Fruit fly (Drosophila melanogaster) whole organism, adult: Measurements from ENCODE around the gene boi.

Experiments used
- CG11617 ChIP-seq: fragments of 200-800 bp; sonication (Bioruptor generic); optimal IDR thresholded peaks from 2 replicates; lab custom pipeline; 2017; ENCODE audit warnings: mild to moderate bottlenecking, missing biosample characterization, missing genetic modification reagents, missing genetic modification characterization
- CG12768 ChIP-seq: fragments of 200-800 bp; sonication (Bioruptor generic); optimal IDR thresholded peaks from 2 replicates; lab custom pipeline; 2017; ENCODE audit warnings: missing biosample characterization, missing genetic modification characterization, mild to moderate bottlenecking, moderate library complexity, missing genetic modification reagents
- CG14711 ChIP-seq: fragments of 200-800 bp; sonication (Bioruptor generic); optimal IDR thresholded peaks from 2 replicates; lab custom pipeline; 2018; ENCODE audit warnings: missing biosample characterization, mild to moderate bottlenecking, missing genetic modification characterization, moderate library complexity
- CG33017 ChIP-seq: fragments of 200-800 bp; sonication (Bioruptor generic); optimal IDR thresholded peaks from 2 replicates; lab custom pipeline; 2018; ENCODE audit warnings: missing biosample characterization, mild to moderate bottlenecking, missing genetic modification characterization, moderate library complexity
- CG5204 ChIP-seq: fragments of 200-800 bp; sonication (Bioruptor generic); optimal IDR thresholded peaks from 2 replicates; lab custom pipeline; 2016; ENCODE audit warnings: missing biosample characterization, missing genetic modification characterization
- CG7045 ChIP-seq: fragments of 200-800 bp; sonication (Bioruptor generic); optimal IDR thresholded peaks from 2 replicates; lab custom pipeline; 2017; ENCODE audit warnings: missing biosample characterization, mild to moderate bottlenecking, missing genetic modification characterization
- CG7101 ChIP-seq: fragments of 200-800 bp; sonication (Bioruptor generic); optimal IDR thresholded peaks from 2 replicates; lab custom pipeline; 2018; ENCODE audit warnings: missing biosample characterization, mild to moderate bottlenecking, missing genetic modification characterization, moderate library complexity
- Clk ChIP-seq: fragments of 200-800 bp; sonication (Bioruptor generic); optimal IDR thresholded peaks from 2 replicates; lab custom pipeline; 2017; ENCODE audit warnings: missing biosample characterization, missing genetic modification characterization
- Crg-1 ChIP-seq: fragments of 200-800 bp; sonication (Bioruptor generic); optimal IDR thresholded peaks from 2 replicates; lab custom pipeline; 2016; ENCODE audit warnings: missing biosample characterization, missing genetic modification characterization
- Hr96 ChIP-seq: fragments of 200-800 bp; sonication (Bioruptor generic); optimal IDR thresholded peaks from 2 replicates; lab custom pipeline; 2016; ENCODE audit warnings: missing biosample characterization, missing genetic modification characterization
- Mnt ChIP-seq: fragments of 200-800 bp; sonication (Bioruptor generic); optimal IDR thresholded peaks from 2 replicates; lab custom pipeline; 2016; ENCODE audit warnings: missing biosample characterization, mild to moderate bottlenecking, missing genetic modification characterization
- bab1 ChIP-seq: fragments of 200-800 bp; sonication (Bioruptor generic); optimal IDR thresholded peaks from 3 replicates; lab custom pipeline; 2019; ENCODE audit warnings: missing biosample characterization, mild to moderate bottlenecking, missing genetic modification characterization, moderate library complexity
- cic ChIP-seq: fragments of 200-800 bp; sonication (Bioruptor generic); optimal IDR thresholded peaks from 2 replicates; lab custom pipeline; 2017; ENCODE audit warnings: missing biosample characterization, mild to moderate bottlenecking, missing genetic modification characterization, moderate library complexity
- cnc ChIP-seq, 2 experiments: fragments of >200 bp; optimal IDR thresholded peaks; 2 replicates each; lab custom pipeline; 2017
- kay ChIP-seq: fragments of 200-800 bp; sonication (Bioruptor generic); peaks from one replicate; lab custom pipeline; 2016; ENCODE audit warnings: missing biosample characterization, missing genetic modification characterization, borderline replicate concordance
- ovo ChIP-seq: fragments of 200-800 bp; sonication (Bioruptor generic); optimal IDR thresholded peaks from 2 replicates; lab custom pipeline; 2016; ENCODE audit warnings: missing biosample characterization, missing genetic modification characterization
- pad ChIP-seq: fragments of 200-800 bp; sonication (Bioruptor generic); optimal IDR thresholded peaks from 3 replicates; lab custom pipeline; 2017; ENCODE audit warnings: missing biosample characterization, missing genetic modification characterization, mild to moderate bottlenecking, moderate library complexity, missing genetic modification reagents
- toe ChIP-seq: fragments of 200-800 bp; sonication (Bioruptor generic); optimal IDR thresholded peaks from 2 replicates; lab custom pipeline; 2016; ENCODE audit warnings: missing biosample characterization, missing genetic modification characterization

boi gene

DNA sequence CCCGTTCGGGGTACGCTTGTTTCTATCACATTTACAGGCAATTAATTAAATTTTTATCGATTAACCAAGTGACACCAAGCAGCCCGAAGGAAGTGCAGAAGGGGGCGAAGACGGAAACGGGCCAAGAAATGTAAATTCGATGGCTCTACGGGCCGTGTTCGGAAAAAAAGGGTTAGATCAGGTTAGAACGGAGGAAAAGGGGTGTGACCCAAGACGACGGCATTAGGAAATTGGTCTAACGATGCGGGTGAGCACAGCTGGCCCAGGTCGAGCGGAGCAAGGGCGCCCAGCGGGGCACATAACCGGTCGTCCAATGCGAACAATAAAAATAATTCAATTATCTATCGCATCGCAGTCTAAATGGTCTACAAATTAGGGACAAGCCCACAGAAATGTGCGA is 70.4 kb downstream of the boi start:
- TF ChIP-seq bab1, result no peak
- no peak for TF ChIP-seq CG7101 (tag; lab: Kevin White, UChicago)
- no peak for TF ChIP-seq Mnt

DNA sequence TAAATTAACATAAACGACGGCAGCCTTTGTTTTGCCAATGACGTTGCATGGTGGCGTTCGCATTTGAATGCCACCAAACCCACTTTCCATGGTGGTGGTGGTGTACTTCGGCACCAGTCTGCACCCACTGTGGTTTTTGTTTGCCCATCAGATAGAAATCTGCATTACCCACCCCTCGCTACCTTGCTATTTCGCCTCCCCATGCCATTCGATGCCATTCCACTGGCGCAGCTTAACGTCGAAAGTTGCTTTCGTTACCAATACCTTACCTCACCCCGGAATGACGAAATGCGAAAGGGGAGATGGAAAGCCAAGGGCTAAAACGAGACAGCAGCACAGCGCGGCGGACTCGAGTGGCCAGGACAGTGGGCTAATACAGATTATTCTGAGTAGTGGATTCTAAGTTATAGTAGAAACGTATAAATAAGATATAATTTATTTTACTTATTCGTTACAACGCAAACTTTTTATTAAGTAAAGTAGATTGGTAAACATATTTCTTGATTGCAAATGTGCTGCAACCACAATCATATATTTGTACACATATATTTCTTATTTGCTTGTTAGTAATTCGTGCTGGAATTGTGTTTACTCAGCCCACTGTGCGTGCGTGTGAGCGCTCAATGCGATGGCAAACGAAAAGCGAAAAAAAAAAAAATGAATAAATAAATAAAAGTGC is 73.5 kb downstream of the boi start:
- TF ChIP-seq CG11617 (no peak), toe (GFP tag; lab: Kevin White, UChicago) (no peak), Mnt (no peak), Clk (GFP tag; lab: Kevin White, UChicago) (no peak), Hr96 (GFP tag; lab: Kevin White, UChicago) (no peak), cnc (optimal IDR thresholded peaks at IDR 0.05; lab: Kevin White, UChicago) (no peak), cic (no peak), Crg-1 (GFP tag; lab: Kevin White, UChicago) (no peak), CG5204 (GFP tag; lab: Kevin White, UChicago) (no peak), ovo (GFP tag; lab: Kevin White, UChicago) (no peak), CG7101 (tag; lab: Kevin White, UChicago) (no peak), bab1 (no peak), kay (GFP tag; lab: Kevin White, UChicago) (no peak), CG12768 (no peak), CG14711 (tag; lab: Kevin White, UChicago) (no peak), CG33017 (tag; lab: Kevin White, UChicago) (no peak)

DNA sequence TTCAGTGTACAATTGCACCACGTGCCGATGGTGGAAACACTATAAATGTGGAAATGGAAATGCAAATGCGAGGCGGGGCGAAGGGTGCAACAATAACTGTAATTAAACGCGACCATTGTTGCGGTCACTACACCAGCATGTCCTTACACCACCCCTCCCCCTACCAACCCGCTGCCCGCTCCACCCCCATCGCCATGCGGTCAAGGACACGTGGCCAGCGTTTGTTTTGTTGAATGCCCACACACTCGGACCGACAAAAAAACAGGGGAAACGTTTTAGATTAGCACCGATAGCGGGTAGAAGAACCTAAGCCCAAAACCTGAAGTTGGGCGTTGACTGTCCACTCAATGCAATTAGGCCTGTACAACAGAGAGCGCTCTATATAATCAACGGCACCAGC is 75.3 kb downstream of the boi start:
- no peak for TF ChIP-seq Clk (GFP tag; lab: Kevin White, UChicago)
- TF ChIP-seq kay (GFP tag; lab: Kevin White, UChicago), result no peak
- TF ChIP-seq CG5204 (GFP tag; lab: Kevin White, UChicago), result no peak
- no peak for TF ChIP-seq CG14711 (tag; lab: Kevin White, UChicago)
- no peak for TF ChIP-seq bab1
- TF ChIP-seq CG7101 (tag; lab: Kevin White, UChicago), result no peak
- no peak for TF ChIP-seq CG7045 (GFP tag; lab: Kevin White, UChicago)
- TF ChIP-seq CG12768, result no peak
- TF ChIP-seq cnc (optimal IDR thresholded peaks at IDR 0.05; lab: Kevin White, UChicago), result no peak
- TF ChIP-seq Hr96 (GFP tag; lab: Kevin White, UChicago), result no peak
- TF ChIP-seq pad (GFP tag; lab: Kevin White, UChicago), result no peak
- no peak for TF ChIP-seq toe (GFP tag; lab: Kevin White, UChicago)
- no peak for TF ChIP-seq Mnt
- TF ChIP-seq Crg-1 (GFP tag; lab: Kevin White, UChicago), result no peak
- TF ChIP-seq cic, result no peak
